Fruit fly (Drosophila melanogaster): ENCODE data around the gene Pde11.

DNA sequence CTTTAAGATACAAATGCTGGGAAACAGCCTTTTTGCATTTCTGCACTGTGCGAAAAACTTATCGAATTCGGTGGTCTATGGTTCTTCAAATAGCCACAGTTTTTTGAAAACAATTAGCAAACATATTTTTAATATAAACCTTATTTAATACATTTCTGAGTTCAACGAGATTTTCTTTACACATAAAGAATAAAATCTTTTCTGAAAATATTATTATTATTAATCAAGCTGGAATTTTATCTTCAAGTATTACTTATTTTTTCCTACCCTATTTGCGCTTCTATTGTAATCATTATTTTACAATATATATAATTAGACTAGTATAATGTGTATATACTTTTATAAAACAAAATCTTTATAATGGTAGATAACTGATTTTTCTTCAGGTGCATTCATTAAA, 108.0 kb downstream of the Pde11 start:
- TF ChIP-seq pan (optimal IDR thresholded peaks at IDR 0.05) (no peak), usp (GFP tag; optimal IDR thresholded peaks at IDR 0.05) (no peak), dmrt93B (GFP tag; optimal IDR thresholded peaks at IDR 0.05) (no peak)
